Worm (Caenorhabditis elegans): ENCODE measurements around the gene W10C4.1.

- TF ChIP-seq him-1 (tag; optimal IDR thresholded peaks at IDR 0.05) (no peak), dao-5 (tag; optimal IDR thresholded peaks at IDR 0.05) (no peak), W03F9.2 (tag; optimal IDR thresholded peaks at IDR 0.05) (no peak)
Observed at ce11 chrIII:207023-207422, at the start of gene W10C4.1.

All from whole organism, L4/young adult.